Worm (Caenorhabditis elegans) whole organism, L1 larva: ENCODE measurements around the gene B0334.13.

Experiments used
- alr-1 ChIP-seq: fragments of 200-800 bp; sonication (Bioruptor generic); optimal IDR thresholded peaks from 2 replicates; lab custom pipeline; 2018; ENCODE audit warnings: borderline replicate concordance, mild to moderate bottlenecking, missing genetic modification characterization, missing compliant biosample characterization
- aly-2 ChIP-seq: fragments of 150-350 bp; optimal IDR thresholded peaks from 2 replicates; lab custom pipeline; 2014; ENCODE audit warnings: missing biosample characterization, missing genetic modification characterization
- ama-1 ChIP-seq: fragments of 150-350 bp; optimal IDR thresholded peaks from 2 replicates; lab custom pipeline; 2014
- ceh-8 ChIP-seq: fragments of 200-800 bp; sonication (Bioruptor generic); optimal IDR thresholded peaks from 2 replicates; lab custom pipeline; 2018; ENCODE audit warnings: mild to moderate bottlenecking, missing genetic modification characterization, moderate library complexity, missing compliant biosample characterization
- ceh-82 ChIP-seq, 3 experiments: fragments of 150-350 bp in 1 of 3; sonication (generic microtip) in 2 of 3; optimal IDR thresholded peaks; 2 replicates each; lab custom pipeline; 2014 to 2017; ENCODE audit warnings: missing biosample characterization in 3 of 3, missing genetic modification characterization in 3 of 3
- ces-1 ChIP-seq: fragments of 150-350 bp; optimal IDR thresholded peaks from 2 replicates; lab custom pipeline; 2014; ENCODE audit warnings: missing biosample characterization, missing genetic modification reagents, missing genetic modification characterization
- dpl-1 ChIP-seq, 3 experiments: fragments of 150-350 bp in 2 of 3; sonication (generic microtip) in 1 of 3; optimal IDR thresholded peaks; 2 replicates each; lab custom pipeline; 2014 to 2017; ENCODE audit warnings: missing biosample characterization in 3 of 3, missing genetic modification characterization in 3 of 3, missing genetic modification reagents in 3 of 3
- efl-1 ChIP-seq, 4 experiments: fragments of 150-350 bp; optimal IDR thresholded peaks in 3 of 4; peaks in 1 of 4; 1 replicate in 1 of 4; 2 replicates in 3 of 4; lab custom pipeline; 2014; ENCODE audit warnings: missing biosample characterization in 2 of 4, missing genetic modification characterization in 2 of 4, missing genetic modification reagents in 2 of 4
- egl-13 ChIP-seq: sonication (generic microtip); optimal IDR thresholded peaks from 2 replicates; lab custom pipeline; 2016; ENCODE audit warnings: missing genotype, missing genetic modification reagents, missing genetic modification characterization, missing compliant biosample characterization
- egl-27 ChIP-seq, 2 experiments: fragments of 150-350 bp in 1 of 2; sonication (generic microtip); optimal IDR thresholded peaks; 3 replicates each; lab custom pipeline; 2017 to 2018; ENCODE audit warnings: missing biosample characterization in 2 of 2, missing genetic modification characterization in 2 of 2, missing genetic modification reagents in 2 of 2
- elt-2 ChIP-seq: sonication (generic microtip); optimal IDR thresholded peaks from 2 replicates; lab custom pipeline; 2016; ENCODE audit warnings: missing genetic modification characterization, mild to moderate bottlenecking, inconsistent platforms, missing compliant biosample characterization, missing genetic modification reagents
- elt-3 ChIP-seq, 6 experiments: fragments of 150-350 bp in 1 of 6; sonication (generic microtip); optimal IDR thresholded peaks; 2 replicates each; lab custom pipeline; 2017 to 2018; ENCODE audit warnings: missing biosample characterization in 6 of 6, missing genetic modification characterization in 6 of 6, inconsistent platforms in 1 of 6
- ets-5 ChIP-seq: fragments of 200-800 bp; sonication (Bioruptor generic); IDR thresholded peaks from 2 replicates; pipeline ENCODE4 v1.3.6; 2022; ENCODE audit warnings: missing genetic modification characterization, missing compliant biosample characterization
- fkh-8 ChIP-seq: sonication (generic microtip); optimal IDR thresholded peaks from 2 replicates; lab custom pipeline; 2016; ENCODE audit warnings: mild to moderate bottlenecking, missing genetic modification characterization, missing compliant biosample characterization
- hlh-17 ChIP-seq: fragments of 200-800 bp; sonication (Bioruptor generic); optimal IDR thresholded peaks from 2 replicates; lab custom pipeline; 2018; ENCODE audit warnings: missing genetic modification characterization, mild to moderate bottlenecking, missing compliant biosample characterization, moderate library complexity, borderline replicate concordance
- hlh-4 ChIP-seq: sonication (generic microtip); optimal IDR thresholded peaks from 2 replicates; lab custom pipeline; 2016; ENCODE audit warnings: mild to moderate bottlenecking, missing genetic modification characterization, missing compliant biosample characterization
- isw-1 ChIP-seq: fragments of 200-800 bp; sonication (Bioruptor generic); IDR thresholded peaks from 2 replicates; pipeline ENCODE4 v1.3.6; 2022; ENCODE audit warnings: missing genetic modification characterization, missing compliant biosample characterization
- lin-14 ChIP-seq: fragments of 200-800 bp; sonication (Bioruptor generic); optimal IDR thresholded peaks from 2 replicates; lab custom pipeline; 2018; ENCODE audit warnings: mild to moderate bottlenecking, missing genetic modification characterization, moderate library complexity, missing compliant biosample characterization
- lin-15B ChIP-seq: fragments of 150-350 bp; sonication (generic microtip); optimal IDR thresholded peaks from 3 replicates; lab custom pipeline; 2014; ENCODE audit warnings: missing biosample characterization, missing genetic modification characterization
- lin-35 ChIP-seq, 2 experiments: fragments of 150-350 bp; optimal IDR thresholded peaks; 2 replicates each; lab custom pipeline; 2014; ENCODE audit warnings: missing biosample characterization in 2 of 2, missing genetic modification characterization in 2 of 2, missing genetic modification reagents in 2 of 2
- lir-3 ChIP-seq: sonication (generic microtip); optimal IDR thresholded peaks from 2 replicates; lab custom pipeline; 2016; ENCODE audit warnings: mild to moderate bottlenecking, missing genetic modification characterization, moderate library complexity, missing compliant biosample characterization; ENCODE audit not compliant: poor library complexity
- lsy-2 ChIP-seq, 2 experiments: fragments of 150-350 bp; optimal IDR thresholded peaks; 2 replicates each; lab custom pipeline; 2014; ENCODE audit warnings: missing biosample characterization in 2 of 2, missing genetic modification characterization in 2 of 2
- mef-2 ChIP-seq: fragments of 150-350 bp; optimal IDR thresholded peaks from 2 replicates; lab custom pipeline; 2014; ENCODE audit warnings: missing biosample characterization, missing genetic modification characterization
- mep-1 ChIP-seq: fragments of 150-350 bp; optimal IDR thresholded peaks from 2 replicates; lab custom pipeline; 2014; ENCODE audit warnings: missing biosample characterization, missing genetic modification characterization
- nhr-20 ChIP-seq: sonication (generic microtip); optimal IDR thresholded peaks from 2 replicates; lab custom pipeline; 2016; ENCODE audit warnings: mild to moderate bottlenecking, missing genetic modification characterization, missing compliant biosample characterization
- nhr-28 ChIP-seq: fragments of 150-350 bp; optimal IDR thresholded peaks from 2 replicates; lab custom pipeline; 2014; ENCODE audit warnings: missing biosample characterization, missing genetic modification characterization
- nhr-47 ChIP-seq: sonication (generic microtip); optimal IDR thresholded peaks from 2 replicates; lab custom pipeline; 2016; ENCODE audit warnings: mild to moderate bottlenecking, missing genetic modification characterization, moderate library complexity, missing compliant biosample characterization
- nhr-71 ChIP-seq: sonication (generic microtip); optimal IDR thresholded peaks from 2 replicates; lab custom pipeline; 2016; ENCODE audit warnings: mild to moderate bottlenecking, missing genetic modification characterization, moderate library complexity, missing compliant biosample characterization
- nhr-85 ChIP-seq: sonication (generic microtip); peaks from one replicate; lab custom pipeline; 2016; ENCODE audit warnings: missing genetic modification characterization, inconsistent platforms, missing compliant biosample characterization
- nhr-90 ChIP-seq: sonication (generic microtip); optimal IDR thresholded peaks from 2 replicates; lab custom pipeline; 2016; ENCODE audit warnings: mild to moderate bottlenecking, missing genetic modification characterization, missing compliant biosample characterization; ENCODE audit not compliant: poor library complexity
- pag-3 ChIP-seq: sonication (generic microtip); optimal IDR thresholded peaks from 2 replicates; lab custom pipeline; 2017; ENCODE audit warnings: missing genetic modification characterization, mild to moderate bottlenecking, missing compliant biosample characterization, antibody characterized with exemption, borderline replicate concordance; ENCODE audit not compliant: insufficient read depth
- pax-3 ChIP-seq: fragments of 200-800 bp; sonication (Bioruptor generic); optimal IDR thresholded peaks from 2 replicates; lab custom pipeline; 2018; ENCODE audit warnings: mild to moderate bottlenecking, missing genetic modification characterization, moderate library complexity, missing compliant biosample characterization
- pqm-1 ChIP-seq: sonication (generic microtip); optimal IDR thresholded peaks from 3 replicates; lab custom pipeline; 2017; ENCODE audit warnings: missing biosample characterization, missing genetic modification characterization
- snpc-4 ChIP-seq: fragments of 150-350 bp; optimal IDR thresholded peaks from 2 replicates; lab custom pipeline; 2014; ENCODE audit warnings: missing biosample characterization, missing genetic modification characterization
- snu-23 ChIP-seq: sonication (generic microtip); optimal IDR thresholded peaks from 2 replicates; lab custom pipeline; 2016; ENCODE audit warnings: missing genetic modification characterization, missing compliant biosample characterization
- sox-4 ChIP-seq: sonication (generic microtip); optimal IDR thresholded peaks from 2 replicates; lab custom pipeline; 2016; ENCODE audit warnings: missing genetic modification characterization, missing compliant biosample characterization
- sptf-1 ChIP-seq: fragments of 150-350 bp; optimal IDR thresholded peaks from 2 replicates; lab custom pipeline; 2014; ENCODE audit warnings: missing biosample characterization, missing genetic modification characterization
- tbx-2 ChIP-seq: sonication (generic microtip); optimal IDR thresholded peaks from 2 replicates; lab custom pipeline; 2016; ENCODE audit warnings: missing genetic modification characterization, missing compliant biosample characterization
- tlp-1 ChIP-seq: fragments of 150-350 bp; optimal IDR thresholded peaks from 2 replicates; lab custom pipeline; 2014; ENCODE audit warnings: missing biosample characterization, missing genetic modification characterization
- unc-30 ChIP-seq: sonication (generic microtip); optimal IDR thresholded peaks from 2 replicates; lab custom pipeline; 2017; ENCODE audit warnings: missing biosample characterization, missing genetic modification characterization
- vab-15 ChIP-seq: sonication (generic microtip); optimal IDR thresholded peaks from 2 replicates; lab custom pipeline; 2017; ENCODE audit warnings: missing genotype, mild to moderate bottlenecking, missing genetic modification characterization, missing compliant biosample characterization
- xbp-1 ChIP-seq: sonication (generic microtip); optimal IDR thresholded peaks from 2 replicates; lab custom pipeline; 2016; ENCODE audit warnings: missing genetic modification characterization, missing compliant biosample characterization
- zag-1 ChIP-seq: fragments of 150-350 bp; optimal IDR thresholded peaks from 2 replicates; lab custom pipeline; 2014; ENCODE audit warnings: missing biosample characterization, missing genetic modification characterization
- zip-4 ChIP-seq: fragments of 200-800 bp; sonication (Bioruptor generic); optimal IDR thresholded peaks from 2 replicates; lab custom pipeline; 2018; ENCODE audit warnings: mild to moderate bottlenecking, missing genetic modification characterization, moderate library complexity, missing compliant biosample characterization
- ztf-11 ChIP-seq, 2 experiments: sonication (generic microtip); optimal IDR thresholded peaks; 2 replicates each; lab custom pipeline; 2016 to 2017; ENCODE audit warnings: missing genetic modification characterization in 2 of 2, missing biosample characterization in 1 of 2, missing compliant biosample characterization in 1 of 2

The B0334.13 gene

DNA sequence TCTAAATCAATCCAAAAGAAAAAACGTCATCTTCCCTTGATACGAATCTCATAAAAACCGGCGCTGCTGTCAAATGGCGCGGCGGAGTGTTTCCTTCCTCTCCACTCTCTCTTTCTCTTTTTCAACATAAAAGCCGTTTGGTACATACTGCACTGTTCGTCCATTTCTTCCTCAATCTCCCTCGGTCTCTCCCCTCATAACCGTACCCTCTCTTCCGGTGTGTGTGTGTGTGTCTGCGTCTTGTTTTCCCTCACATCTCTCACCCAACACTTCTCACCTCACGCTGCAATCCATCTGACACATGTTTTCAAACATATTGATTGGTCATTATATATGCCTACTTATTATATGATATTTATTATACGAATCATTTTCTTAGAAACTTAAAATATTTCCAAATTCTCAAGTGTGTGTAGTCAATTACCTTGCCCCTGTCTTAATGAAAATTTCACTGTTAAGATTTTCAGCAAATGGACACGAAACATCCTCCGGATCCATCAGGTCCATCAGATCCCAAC is 23.6 kb upstream of the B0334.13 start, which contains the start of the genes aars-1 and rga-1 (continued):
- no peak for TF ChIP-seq sox-4
- no peak for TF ChIP-seq hlh-17 (GFP tag; lab: Kevin White, UChicago)
- no peak for TF ChIP-seq tlp-1 (tag; lab: Kevin White, UChicago)
- no peak for TF ChIP-seq fkh-8 (tag; lab: Kevin White, UChicago)
- TF ChIP-seq snpc-4 (tag; lab: Kevin White, UChicago), result peak; percentile 8
- no peak for TF ChIP-seq ces-1 (GFP tag; lab: Kevin White, UChicago)
- no peak for TF ChIP-seq pqm-1 (tag; lab: Kevin White, UChicago)
- peak; percentile 87 for TF ChIP-seq lin-14 (GFP tag; lab: Kevin White, UChicago)

DNA sequence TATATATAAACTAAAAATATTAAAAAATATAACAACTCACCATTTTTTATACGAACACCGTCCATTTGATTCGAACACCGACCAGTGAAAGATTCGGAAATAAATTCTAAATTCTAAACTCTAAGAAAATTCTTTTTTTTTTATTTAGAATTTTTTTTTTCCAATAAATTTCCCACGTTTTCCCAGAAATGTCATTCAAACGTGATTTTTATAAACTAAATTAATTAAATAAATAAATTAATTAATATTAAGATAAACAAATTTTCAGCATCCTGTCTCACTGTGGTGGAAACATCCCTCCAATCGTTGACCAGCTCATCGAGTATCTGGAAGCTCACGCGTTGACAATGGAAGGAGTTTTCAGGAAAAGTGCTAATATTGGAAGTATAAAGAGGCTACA is 20.6 kb upstream of the B0334.13 start, which contains the start of gene klp-17:
TSS of gene klp-17 (minus strand) at position 101 of the 400 bp plus-strand sequence.
- no peak for TF ChIP-seq sox-4
- no peak for TF ChIP-seq ceh-8 (GFP tag; lab: Kevin White, UChicago)
- no peak for TF ChIP-seq egl-27 (tag; optimal IDR thresholded peaks at IDR 0.05; lab: Kevin White, UChicago)
- TF ChIP-seq nhr-47 (tag; lab: Kevin White, UChicago), result no peak
- TF ChIP-seq sptf-1 (tag; lab: Kevin White, UChicago), result no peak
- no peak for TF ChIP-seq lin-14 (GFP tag; lab: Kevin White, UChicago)
- no peak for TF ChIP-seq tbx-2
- TF ChIP-seq nhr-28 (tag; lab: Kevin White, UChicago), result no peak
- TF ChIP-seq ama-1 (lab: Kevin White, UChicago), result no peak
- TF ChIP-seq ceh-82 (tag; optimal IDR thresholded peaks at IDR 0.05; lab: Kevin White, UChicago), result no peak
- TF ChIP-seq, all 84 proteins: peak for 0

DNA sequence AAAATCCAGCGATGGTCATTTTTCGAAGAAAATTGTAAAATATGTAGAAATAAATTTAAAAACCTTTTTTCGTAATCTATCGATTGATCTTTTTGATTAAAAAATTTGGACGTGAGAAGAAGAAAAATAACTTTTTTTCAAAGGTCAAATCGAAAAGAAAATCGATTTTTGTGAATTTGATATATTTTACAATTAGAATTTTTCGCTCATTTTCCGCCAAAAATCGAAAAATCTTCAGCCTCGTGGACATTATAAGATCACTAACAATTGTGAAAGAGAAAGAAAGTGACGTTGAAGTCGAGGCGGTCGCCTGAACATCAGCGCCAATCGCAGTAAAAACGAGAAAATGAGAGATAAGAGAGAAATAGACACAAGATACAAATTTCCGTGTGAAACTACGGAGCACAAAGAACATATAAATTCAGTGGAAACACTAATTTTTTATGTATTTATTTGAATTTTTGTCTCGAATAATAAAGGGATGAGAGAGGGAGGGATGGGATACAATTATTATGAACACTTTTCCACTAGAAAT is 18.5 kb upstream of the B0334.13 start, which contains the start of gene cisd-1:
TSS of gene cisd-1 (minus strand) at position 51 of the 535 bp plus-strand sequence.
- no peak for TF ChIP-seq ceh-82 (tag; optimal IDR thresholded peaks at IDR 0.05; lab: Kevin White, UChicago)
- no peak for TF ChIP-seq efl-1 (optimal IDR thresholded peaks at IDR 0.05; lab: Kevin White, UChicago)
- no peak for TF ChIP-seq efl-1 (GFP tag; optimal IDR thresholded peaks at IDR 0.05 in 1 of 2; lab: Kevin White, UChicago)
- no peak for TF ChIP-seq zag-1 (tag; lab: Kevin White, UChicago)
- TF ChIP-seq mef-2, result no peak
- no peak for TF ChIP-seq aly-2 (tag; lab: Kevin White, UChicago)
- TF ChIP-seq nhr-71 (tag; lab: Kevin White, UChicago), result peak; percentile 32
- TF ChIP-seq vab-15 (tag; lab: Kevin White, UChicago), result no peak
- TF ChIP-seq elt-2 (tag; lab: Kevin White, UChicago), result peak; percentile 33
- TF ChIP-seq dpl-1 (GFP tag; optimal IDR thresholded peaks at IDR 0.05; lab: Kevin White, UChicago), result no peak
- TF ChIP-seq isw-1 (GFP tag; lab: Robert Waterston, UW), result no peak
- TF ChIP-seq lin-15B (tag; lab: Kevin White, UChicago), result no peak
- TF ChIP-seq snu-23 (GFP tag; lab: Kevin White, UChicago), result peak; percentile 28
- TF ChIP-seq lin-35 (GFP tag; optimal IDR thresholded peaks at IDR 0.05; lab: Kevin White, UChicago), result peak in 1 of 2 experiments; percentile 34
- no peak for TF ChIP-seq xbp-1 (tag; lab: Kevin White, UChicago)
- TF ChIP-seq lir-3 (tag; lab: Kevin White, UChicago), result no peak
- no peak for TF ChIP-seq hlh-17 (GFP tag; lab: Kevin White, UChicago)
- TF ChIP-seq zip-4 (GFP tag; lab: Kevin White, UChicago), result no peak
- TF ChIP-seq nhr-20 (tag; lab: Kevin White, UChicago), result no peak
- TF ChIP-seq nhr-90 (tag; lab: Kevin White, UChicago), result peak; percentile 10
- no peak for TF ChIP-seq hlh-4 (tag; lab: Kevin White, UChicago)
- TF ChIP-seq elt-3 (tag; optimal IDR thresholded peaks at IDR 0.05; lab: Kevin White, UChicago), result peak in 1 of 6 experiments; percentile 1
- TF ChIP-seq pax-3 (tag; lab: Kevin White, UChicago), result no peak
- TF ChIP-seq ztf-11 (tag; optimal IDR thresholded peaks at IDR 0.05; lab: Kevin White, UChicago), result no peak
- no peak for TF ChIP-seq unc-30 (tag; lab: Kevin White, UChicago)
- TF ChIP-seq mep-1 (tag; lab: Kevin White, UChicago), result peak; percentile 10
- no peak for TF ChIP-seq ama-1 (lab: Kevin White, UChicago)
- TF ChIP-seq lsy-2 (tag; optimal IDR thresholded peaks at IDR 0.05; lab: Kevin White, UChicago), result no peak
- TF ChIP-seq snpc-4 (tag; lab: Kevin White, UChicago), result no peak
- no peak for TF ChIP-seq ets-5 (GFP tag; lab: Robert Waterston, UW)
- TF ChIP-seq tbx-2, result peak; percentile 0
- no peak for TF ChIP-seq egl-13 (tag; lab: Kevin White, UChicago)
- TF ChIP-seq alr-1 (tag; lab: Kevin White, UChicago), result no peak
- no peak for TF ChIP-seq pag-3 (tag; lab: Kevin White, UChicago)
- peak; percentile 16 for TF ChIP-seq nhr-85 (tag; lab: Kevin White, UChicago)
